Worm (Caenorhabditis elegans): ENCODE data around the gene F28C6.10.

The F28C6.10 gene

ce11 chrII:8589227-8589626, 18.5 kb upstream of the F28C6.10 start (continued):
- TF ChIP-seq tlp-1 (tag; optimal IDR thresholded peaks at IDR 0.05), result no peak
- TF ChIP-seq zag-1 (tag; optimal IDR thresholded peaks at IDR 0.05), result peak; percentile 52
- TF ChIP-seq lin-35 (GFP tag; optimal IDR thresholded peaks at IDR 0.05), result peak in 1 of 2 experiments; percentile 10
- peak; percentile 57 for TF ChIP-seq nhr-71 (tag; optimal IDR thresholded peaks at IDR 0.05)
- peak; percentile 51 for TF ChIP-seq unc-86 (tag; optimal IDR thresholded peaks at IDR 0.05)

DNA sequence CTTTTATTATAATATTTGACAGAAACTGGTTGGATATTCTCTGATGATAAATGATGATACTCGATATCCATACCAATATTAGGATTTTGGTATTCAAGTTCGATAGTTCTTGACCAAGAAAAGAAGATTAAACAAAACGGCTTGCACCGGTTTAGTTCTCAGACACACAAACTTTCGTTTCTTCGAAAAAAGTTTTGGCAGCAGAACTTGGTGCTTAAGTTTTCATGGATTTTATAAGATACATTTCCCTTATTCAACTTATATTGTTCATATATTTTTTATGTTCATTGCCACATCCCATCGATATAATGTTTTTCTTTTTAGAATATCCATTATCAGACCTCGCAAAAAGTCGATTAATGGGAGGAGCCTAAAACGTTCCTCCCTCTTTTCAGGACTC, 17.1 kb upstream of the F28C6.10 start, which contains the start of gene aptf-4:
TSS of gene aptf-4 (plus strand) at position 301 of the 400 bp plus-strand sequence.
- TF ChIP-seq sptf-1 (tag; optimal IDR thresholded peaks at IDR 0.05), result no peak

ce11 chrII:8593840-8594625, 13.7 kb upstream of the F28C6.10 start, which contains the start of gene aptf-3:
Gene aptf-3, plus strand, starts transcription at chrII:8594190.
- no peak for TF ChIP-seq nhr-76 (tag; optimal IDR thresholded peaks at IDR 0.05)
- no peak for TF ChIP-seq ceh-90 (tag; optimal IDR thresholded peaks at IDR 0.05)
- no peak for TF ChIP-seq grh-1 (GFP tag; IDR thresholded peaks at IDR 0.05)
- TF ChIP-seq nhr-19 (GFP tag; conservative IDR thresholded peaks at IDR 0.05), result no peak
- no peak for TF ChIP-seq hpl-2 (GFP tag; optimal IDR thresholded peaks at IDR 0.05)
- no peak for TF ChIP-seq fkh-4 (tag; optimal IDR thresholded peaks at IDR 0.05; ENCODE audit: borderline replicate concordance)
- TF ChIP-seq hlh-4 (tag; optimal IDR thresholded peaks at IDR 0.05), result no peak
- TF ChIP-seq aly-2 (tag; optimal IDR thresholded peaks at IDR 0.05), result no peak
- no peak for TF ChIP-seq vab-15 (tag; optimal IDR thresholded peaks at IDR 0.05)
- TF ChIP-seq elt-2 (tag; optimal IDR thresholded peaks at IDR 0.05), result no peak
- no peak for TF ChIP-seq alr-1 (tag; optimal IDR thresholded peaks at IDR 0.05; ENCODE audit: borderline replicate concordance)
- no peak for TF ChIP-seq pag-3 (tag; optimal IDR thresholded peaks at IDR 0.05; ENCODE audit: borderline replicate concordance, insufficient read depth)
- no peak for TF ChIP-seq egl-13 (tag; optimal IDR thresholded peaks at IDR 0.05)
- TF ChIP-seq unc-30 (tag; optimal IDR thresholded peaks at IDR 0.05), result no peak
- no peak for TF ChIP-seq irx-1 (tag; optimal IDR thresholded peaks at IDR 0.05)
- no peak for TF ChIP-seq ceh-8 (GFP tag; optimal IDR thresholded peaks at IDR 0.05)
- no peak for TF ChIP-seq sptf-1 (tag; optimal IDR thresholded peaks at IDR 0.05)
- no peak for TF ChIP-seq nhr-77 (tag; optimal IDR thresholded peaks at IDR 0.05)
- TF ChIP-seq sox-4 (tag; optimal IDR thresholded peaks at IDR 0.05), result no peak

- no peak for TF ChIP-seq vab-15 (tag; optimal IDR thresholded peaks at IDR 0.05)
- no peak for TF ChIP-seq efl-3 (GFP tag; optimal IDR thresholded peaks at IDR 0.05)
- TF ChIP-seq blmp-1 (tag; optimal IDR thresholded peaks at IDR 0.05), result peak; percentile 26
Measured at ce11 chrII:8599214-8599613, 8.5 kb upstream of the F28C6.10 start, which contains the start of gene F28C6.5. Gene F28C6.5, plus strand, starts transcription at chrII:8599514.

DNA sequence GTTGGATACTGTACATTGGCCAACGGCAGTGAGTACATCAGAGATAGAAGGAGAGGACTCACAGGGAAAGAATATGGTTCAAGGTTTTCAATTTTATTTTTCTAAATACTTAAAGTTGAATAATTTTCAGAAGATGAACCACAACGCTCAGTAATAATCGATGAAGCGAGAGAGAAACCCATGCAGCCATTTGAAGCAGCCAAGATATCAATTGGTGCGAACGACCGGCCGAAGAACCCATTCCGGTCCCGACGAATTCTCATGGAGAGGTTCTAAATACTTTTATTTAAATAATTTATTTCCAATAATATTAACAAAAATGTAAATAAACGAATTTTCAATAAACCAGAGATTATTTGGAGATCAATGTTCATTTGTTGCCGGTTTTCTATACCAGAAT, 7.6 kb upstream of the F28C6.10 start, which contains the start of gene pigg-1:
TSS of gene pigg-1 (minus strand) at position 101 of the 400 bp plus-strand sequence.
- TF ChIP-seq C16A3.4 (tag; optimal IDR thresholded peaks at IDR 0.05) (no peak), unc-30 (tag; optimal IDR thresholded peaks at IDR 0.05) (no peak), aha-1 (tag; optimal IDR thresholded peaks at IDR 0.05) (no peak), lin-13 (GFP tag; optimal IDR thresholded peaks at IDR 0.05) (no peak), lin-35 (GFP tag; optimal IDR thresholded peaks at IDR 0.05) (no peak), irx-1 (tag; optimal IDR thresholded peaks at IDR 0.05) (no peak), tbx-2 (tag; optimal IDR thresholded peaks at IDR 0.05) (no peak)

- TF ChIP-seq nhr-76 (tag; optimal IDR thresholded peaks at IDR 0.05) (no peak), nhr-71 (tag; optimal IDR thresholded peaks at IDR 0.05) (peak; percentile 70), dsc-1 (tag; optimal IDR thresholded peaks at IDR 0.05) (no peak), irx-1 (tag; optimal IDR thresholded peaks at IDR 0.05) (no peak), ama-1 (optimal IDR thresholded peaks at IDR 0.05) (no peak), dpl-1 (GFP tag; optimal IDR thresholded peaks at IDR 0.05) (peak; percentile 65 to 78 (median 67)), lsy-2 (tag; optimal IDR thresholded peaks at IDR 0.05) (peak; percentile 70 to 93), F16B12.6 (tag; optimal IDR thresholded peaks at IDR 0.05) (peak; percentile 73), ceh-8 (GFP tag; optimal IDR thresholded peaks at IDR 0.05) (no peak), lin-35 (GFP tag; optimal IDR thresholded peaks at IDR 0.05) (peak; percentile 70 to 81), rnt-1 (tag; optimal IDR thresholded peaks at IDR 0.05) (peak; percentile 61), snpc-4 (tag; optimal IDR thresholded peaks at IDR 0.05) (peak; percentile 4), hpl-2 (GFP tag; optimal IDR thresholded peaks at IDR 0.05) (no peak), lin-13 (GFP tag; optimal IDR thresholded peaks at IDR 0.05) (peak; percentile 12), nhr-20 (tag; optimal IDR thresholded peaks at IDR 0.05) (peak; percentile 71), skn-1 (tag; optimal IDR thresholded peaks at IDR 0.05) (peak; percentile 58), C16A3.4 (tag; optimal IDR thresholded peaks at IDR 0.05) (peak; percentile 61), tlp-1 (tag; optimal IDR thresholded peaks at IDR 0.05) (no peak), nhr-11 (tag; optimal IDR thresholded peaks at IDR 0.05) (no peak)
Measured at ce11 chrII:8602337-8602944, 5.3 kb upstream of the F28C6.10 start, which contains the start of the genes cpf-1 and rpl-26. Gene cpf-1, minus strand, starts transcription at chrII:8602440. Gene rpl-26, plus strand, starts transcription at chrII:8602785.
